Fruit fly (Drosophila melanogaster): Measurements from ENCODE around the gene CG17806.

DNA sequence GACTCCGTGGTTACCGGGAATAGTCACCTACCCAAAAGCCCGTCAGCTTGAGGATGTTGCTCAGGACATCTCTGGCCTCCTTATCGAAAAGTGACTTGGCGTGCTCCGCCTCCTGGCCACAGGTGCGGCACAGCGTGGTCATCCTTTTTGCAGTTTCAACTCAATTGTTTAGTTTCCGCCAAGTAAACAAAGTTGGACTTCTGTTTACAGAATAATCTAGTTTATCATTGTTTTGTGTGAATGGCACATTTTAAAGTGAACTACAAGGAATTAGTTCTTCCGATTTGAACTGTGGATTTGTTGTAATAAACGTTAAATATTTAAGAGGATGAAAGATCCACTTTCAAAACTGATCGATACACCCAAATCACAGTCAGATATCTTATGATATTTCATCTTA is at the start of gene CG17806:
- TF ChIP-seq rn (GFP tag; IDR thresholded peaks at IDR 0.05) (no peak), Pif1A (GFP tag; optimal IDR thresholded peaks at IDR 0.05) (no peak)
